Worm (Caenorhabditis elegans) whole organism, young adult: Measurements from ENCODE around the gene C46F11.6.

Experiments
- F57A8.1 ChIP-seq: fragments of 200-800 bp; sonication (Bioruptor generic); optimal IDR thresholded peaks from 2 replicates; lab custom pipeline; 2018; ENCODE audit warnings: mild to moderate bottlenecking, missing genetic modification characterization, moderate library complexity, missing compliant biosample characterization
- attf-3 ChIP-seq: fragments of 200-800 bp; sonication (Bioruptor generic); conservative IDR thresholded peaks from 2 replicates; pipeline ENCODE4 v1.3.6; 2022; ENCODE audit warnings: missing genetic modification reagents, missing genetic modification characterization, missing compliant biosample characterization
- chd-7 ChIP-seq: sonication (generic microtip); optimal IDR thresholded peaks from 2 replicates; lab custom pipeline; 2016; ENCODE audit warnings: mild to moderate bottlenecking, missing genetic modification characterization, moderate library complexity, missing compliant biosample characterization
- fkh-3 ChIP-seq: sonication (generic microtip); optimal IDR thresholded peaks from 2 replicates; lab custom pipeline; 2016; ENCODE audit warnings: mild to moderate bottlenecking, missing genetic modification characterization, missing compliant biosample characterization
- let-607 ChIP-seq, 2 experiments: fragments of 200-800 bp in 1 of 2; sonication (Bioruptor generic) in 1 of 2; sonication (generic microtip) in 1 of 2; optimal IDR thresholded peaks; 2 replicates each; lab custom pipeline; 2016 to 2018; ENCODE audit warnings: mild to moderate bottlenecking in 2 of 2, missing compliant biosample characterization in 2 of 2, missing genetic modification characterization in 2 of 2, moderate library complexity in 2 of 2, missing genotype in 1 of 2
- lin-35 ChIP-seq, 3 experiments: fragments of 150-350 bp in 2 of 3; sonication (generic microtip) in 1 of 3; optimal IDR thresholded peaks; 2 replicates each; lab custom pipeline; 2014 to 2018; ENCODE audit warnings: missing biosample characterization in 3 of 3, missing genetic modification characterization in 3 of 3, missing genetic modification reagents in 3 of 3
- mxl-1 ChIP-seq: sonication (generic microtip); optimal IDR thresholded peaks from 2 replicates; lab custom pipeline; 2016; ENCODE audit warnings: missing genetic modification characterization, missing compliant biosample characterization
- nfya-1 ChIP-seq: sonication (generic microtip); optimal IDR thresholded peaks from 2 replicates; lab custom pipeline; 2017; ENCODE audit warnings: antibody characterized with exemption, missing compliant biosample characterization, missing genetic modification characterization, borderline replicate concordance; ENCODE audit not compliant: insufficient read depth
- nhr-80 ChIP-seq: sonication (generic microtip); optimal IDR thresholded peaks from 2 replicates; lab custom pipeline; 2016; ENCODE audit warnings: missing genetic modification characterization, missing compliant biosample characterization
- pbrm-1 ChIP-seq: fragments of 200-800 bp; sonication (Bioruptor generic); IDR thresholded peaks from 2 replicates; pipeline ENCODE4 v1.3.6; 2022; ENCODE audit warnings: missing genetic modification reagents, missing genetic modification characterization, missing compliant biosample characterization
- unc-62 ChIP-seq: fragments of 150-350 bp; optimal IDR thresholded peaks from 2 replicates; lab custom pipeline; 2014; ENCODE audit warnings: missing biosample characterization, missing genetic modification reagents, missing genetic modification characterization
- xnd-1 ChIP-seq: sonication (generic microtip); optimal IDR thresholded peaks from 2 replicates; lab custom pipeline; 2016; ENCODE audit warnings: missing genotype, missing genetic modification reagents, missing genetic modification characterization, missing compliant biosample characterization

DNA sequence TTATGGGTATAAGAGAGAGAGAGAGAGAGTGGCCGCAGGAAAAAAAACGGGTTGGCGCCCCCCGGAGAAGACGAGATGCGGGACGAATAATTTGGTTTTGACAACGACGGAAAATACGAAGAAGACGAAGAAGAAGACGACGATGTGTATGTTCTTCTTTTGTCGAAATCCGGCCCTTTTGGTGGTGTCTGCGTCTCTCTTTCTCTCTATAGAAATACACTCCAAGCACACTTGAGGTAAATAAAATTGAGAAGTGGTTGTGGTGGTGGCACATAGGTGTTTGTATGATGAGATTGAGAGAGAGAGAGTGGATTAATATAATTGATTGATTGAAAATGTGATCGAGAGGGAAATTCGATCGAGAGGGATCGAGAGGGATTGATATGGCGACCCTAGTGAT, 2.6 kb upstream of the C46F11.6 start:
- TF ChIP-seq lin-35 (GFP tag; optimal IDR thresholded peaks at IDR 0.05; lab: Kevin White, UChicago) (peak in 1 of 3 experiments; percentile 2), attf-3 (GFP tag; lab: Robert Waterston, UW) (no peak), F57A8.1 (GFP tag; lab: Kevin White, UChicago) (no peak), nhr-80 (tag; lab: Kevin White, UChicago) (no peak), nfya-1 (tag; lab: Kevin White, UChicago) (no peak), chd-7 (tag; lab: Kevin White, UChicago) (no peak), xnd-1 (tag; lab: Kevin White, UChicago) (no peak), unc-62 (GFP tag; lab: Kevin White, UChicago) (no peak), let-607 (tag; optimal IDR thresholded peaks at IDR 0.05; lab: Kevin White, UChicago) (no peak), pbrm-1 (GFP tag; lab: Robert Waterston, UW) (no peak), fkh-3 (tag; lab: Kevin White, UChicago) (no peak), mxl-1 (tag; lab: Kevin White, UChicago) (no peak)
